Fruit fly (Drosophila melanogaster) whole organism, embryonic: ENCODE data around the gene SIDL.
A peak's percentile ranks its signal among the peaks of the same experiment; 100 is the strongest.

Experiments
- CG11723 ChIP-seq: fragments of 200-800 bp; sonication (Bioruptor generic); optimal IDR thresholded peaks from 2 replicates; lab custom pipeline; 2017; ENCODE audit warnings: missing biosample characterization, mild to moderate bottlenecking, missing genetic modification characterization
- CG1233 ChIP-seq: fragments of 200-800 bp; sonication (Bioruptor generic); optimal IDR thresholded peaks from 4 replicates; lab custom pipeline; 2018; ENCODE audit warnings: missing biosample characterization, mild to moderate bottlenecking, missing genetic modification characterization
- CG13287 ChIP-seq: fragments of 200-800 bp; sonication (Bioruptor generic); IDR thresholded peaks from 2 replicates; pipeline ENCODE4 v1.3.6; 2022; ENCODE audit warnings: missing biosample characterization, missing genetic modification characterization; ENCODE audit not compliant: partially characterized antibody
- CG15011 ChIP-seq: fragments of 200-800 bp; sonication (Bioruptor generic); optimal IDR thresholded peaks from 3 replicates; lab custom pipeline; 2018; ENCODE audit warnings: missing biosample characterization, mild to moderate bottlenecking, missing genetic modification characterization
- CG17186 ChIP-seq: fragments of 200-800 bp; sonication (Bioruptor generic); optimal IDR thresholded peaks from 3 replicates; lab custom pipeline; 2017; ENCODE audit warnings: missing biosample characterization, missing genetic modification reagents, missing genetic modification characterization
- CG17385 ChIP-seq: fragments of 200-800 bp; sonication (Bioruptor generic); optimal IDR thresholded peaks from 3 replicates; lab custom pipeline; 2018; ENCODE audit warnings: missing biosample characterization, mild to moderate bottlenecking, missing genetic modification characterization
- CG1792 ChIP-seq: fragments of 200-800 bp; sonication (Bioruptor generic); optimal IDR thresholded peaks from 2 replicates; lab custom pipeline; 2016; ENCODE audit warnings: missing biosample characterization, missing genetic modification characterization
- CG18011 ChIP-seq: fragments of 200-800 bp; sonication (Bioruptor generic); optimal IDR thresholded peaks from 2 replicates; lab custom pipeline; 2017; ENCODE audit warnings: missing biosample characterization, missing genetic modification characterization, mild to moderate bottlenecking, moderate library complexity, missing genotype
- CG1832 ChIP-seq: fragments of 200-800 bp; sonication (Bioruptor generic); optimal IDR thresholded peaks from 2 replicates; lab custom pipeline; 2017; ENCODE audit warnings: missing biosample characterization, mild to moderate bottlenecking, missing genetic modification characterization, inconsistent platforms
- CG2116 ChIP-seq: fragments of 200-800 bp; sonication (Bioruptor generic); optimal IDR thresholded peaks from 3 replicates; lab custom pipeline; 2018; ENCODE audit warnings: missing biosample characterization, mild to moderate bottlenecking, missing genetic modification characterization
- CG32532 ChIP-seq: fragments of 200-800 bp; sonication (Bioruptor generic); IDR thresholded peaks from 2 replicates; pipeline ENCODE4 v1.3.6; 2022; ENCODE audit warnings: missing biosample characterization, missing genetic modification characterization
- CG34422 ChIP-seq: fragments of 200-800 bp; sonication (Bioruptor generic); IDR thresholded peaks from 3 replicates; pipeline ENCODE4 v1.3.6; 2022; ENCODE audit warnings: missing biosample characterization, missing genetic modification characterization
- CG4328 ChIP-seq: fragments of 200-800 bp; sonication (Bioruptor generic); optimal IDR thresholded peaks from 3 replicates; lab custom pipeline; 2017; ENCODE audit warnings: missing biosample characterization, missing genetic modification reagents, missing genetic modification characterization
- CG43689 ChIP-seq: fragments of 200-800 bp; sonication (Bioruptor generic); IDR thresholded peaks from 2 replicates; pipeline ENCODE4 v1.3.6; 2022; ENCODE audit warnings: missing biosample characterization, missing genetic modification characterization
- CG8388 ChIP-seq: fragments of 200-800 bp; sonication (Bioruptor generic); optimal IDR thresholded peaks from 2 replicates; lab custom pipeline; 2019; ENCODE audit warnings: missing biosample characterization, mild to moderate bottlenecking, missing genetic modification characterization, moderate library complexity
- CG8478 ChIP-seq: fragments of >200 bp; optimal IDR thresholded peaks from 2 replicates; lab custom pipeline; 2018
- CG9437 ChIP-seq: fragments of 200-800 bp; sonication (Bioruptor generic); optimal IDR thresholded peaks from 2 replicates; lab custom pipeline; 2018; ENCODE audit warnings: missing biosample characterization, mild to moderate bottlenecking, missing genetic modification characterization
- Drgx ChIP-seq: fragments of 200-800 bp; sonication (Bioruptor generic); IDR thresholded peaks from 2 replicates; pipeline ENCODE4 v1.3.6; 2022; ENCODE audit warnings: missing biosample characterization, missing genetic modification characterization
- Gug ChIP-seq: fragments of 200-800 bp; sonication (Bioruptor generic); IDR thresholded peaks from 4 replicates; pipeline ENCODE4 v1.3.6; 2022; ENCODE audit warnings: missing biosample characterization, missing genetic modification characterization
- HLH54F ChIP-seq: fragments of 200-800 bp; sonication (Bioruptor generic); optimal IDR thresholded peaks from 3 replicates; lab custom pipeline; 2016; ENCODE audit warnings: missing biosample characterization, missing genetic modification characterization
- HLHmδ ChIP-seq: fragments of 200-800 bp; sonication (Bioruptor generic); optimal IDR thresholded peaks from 2 replicates; lab custom pipeline; 2018; ENCODE audit warnings: missing biosample characterization, mild to moderate bottlenecking, missing genetic modification characterization, moderate library complexity
- MBD-R2 ChIP-seq: fragments of 200-800 bp; sonication (Bioruptor generic); IDR thresholded peaks from 2 replicates; pipeline ENCODE4 v1.3.6; 2022; ENCODE audit warnings: missing biosample characterization, missing genetic modification characterization
- Med ChIP-seq: fragments of 200-800 bp; sonication (Bioruptor generic); peaks from one replicate; lab custom pipeline; 2016; ENCODE audit warnings: missing biosample characterization, missing genetic modification characterization, mild to moderate bottlenecking, inconsistent platforms, moderate library complexity
- NC2α ChIP-seq: fragments of 200-800 bp; sonication (Bioruptor generic); optimal IDR thresholded peaks from 2 replicates; lab custom pipeline; 2016; ENCODE audit warnings: missing biosample characterization, missing genetic modification characterization
- Neu2 ChIP-seq: fragments of 200-800 bp; sonication (Bioruptor generic); optimal IDR thresholded peaks from 3 replicates; lab custom pipeline; 2016; ENCODE audit warnings: missing biosample characterization, missing genetic modification characterization, borderline replicate concordance
- Taf1 ChIP-seq: fragments of 200-800 bp; sonication (Bioruptor generic); IDR thresholded peaks from 2 replicates; pipeline ENCODE4 v1.3.6; 2022; ENCODE audit warnings: missing biosample characterization, missing genetic modification characterization
- Xrp1 ChIP-seq: fragments of 200-800 bp; sonication (Bioruptor generic); IDR thresholded peaks from 2 replicates; pipeline ENCODE4 v1.3.6; 2022; ENCODE audit warnings: missing biosample characterization, missing genetic modification characterization
- abd-A ChIP-seq: fragments of 200-800 bp; sonication (Bioruptor generic); optimal IDR thresholded peaks from 3 replicates; lab custom pipeline; 2019; ENCODE audit warnings: missing biosample characterization, mild to moderate bottlenecking, missing genetic modification characterization, moderate library complexity
- al ChIP-seq: fragments of 200-800 bp; sonication (Bioruptor generic); IDR thresholded peaks from 2 replicates; pipeline ENCODE4 v1.3.6; 2022; ENCODE audit warnings: missing biosample characterization, missing genetic modification characterization
- bbx ChIP-seq: fragments of 200-800 bp; sonication (Bioruptor generic); IDR thresholded peaks from 2 replicates; pipeline ENCODE4 v1.3.6; 2022; ENCODE audit warnings: missing biosample characterization, missing genetic modification characterization; ENCODE audit not compliant: partially characterized antibody
- br ChIP-seq: fragments of >200 bp; optimal IDR thresholded peaks from 2 replicates; lab custom pipeline; 2017
- bsh ChIP-seq, 2 experiments: fragments of 200-800 bp; sonication (Bioruptor generic); optimal IDR thresholded peaks; 2 replicates each; lab custom pipeline; 2017 to 2018; ENCODE audit warnings: mild to moderate bottlenecking in 2 of 2, missing biosample characterization in 2 of 2, missing genetic modification characterization in 2 of 2, moderate library complexity in 1 of 2
- crc ChIP-seq: fragments of 200-800 bp; sonication (Bioruptor generic); optimal IDR thresholded peaks from 2 replicates; lab custom pipeline; 2016; ENCODE audit warnings: missing biosample characterization, missing genetic modification characterization
- dmrt11E ChIP-seq: fragments of 200-800 bp; sonication (Bioruptor generic); optimal IDR thresholded peaks from 3 replicates; lab custom pipeline; 2018; ENCODE audit warnings: missing biosample characterization, mild to moderate bottlenecking, missing genetic modification characterization, moderate library complexity
- esg ChIP-seq: fragments of 200-800 bp; sonication (Bioruptor generic); conservative IDR thresholded peaks from 2 replicates; pipeline ENCODE4 v1.3.6; 2022; ENCODE audit warnings: missing biosample characterization, missing genetic modification characterization
- eyg ChIP-seq: fragments of 200-800 bp; sonication (Bioruptor generic); optimal IDR thresholded peaks from 3 replicates; lab custom pipeline; 2016; ENCODE audit warnings: missing biosample characterization, missing genetic modification characterization
- grn ChIP-seq: fragments of 200-800 bp; sonication (Bioruptor generic); optimal IDR thresholded peaks from 3 replicates; lab custom pipeline; 2017; ENCODE audit warnings: missing biosample characterization, missing genetic modification characterization
- ind ChIP-seq: fragments of 200-800 bp; sonication (Bioruptor generic); optimal IDR thresholded peaks from 3 replicates; lab custom pipeline; 2016; ENCODE audit warnings: missing biosample characterization, missing genetic modification characterization
- jing ChIP-seq: fragments of 200-800 bp; sonication (Bioruptor generic); optimal IDR thresholded peaks from 2 replicates; lab custom pipeline; 2018; ENCODE audit warnings: missing biosample characterization, mild to moderate bottlenecking, missing genetic modification characterization
- kah ChIP-seq: fragments of 200-800 bp; sonication (Bioruptor generic); optimal IDR thresholded peaks from 2 replicates; lab custom pipeline; 2018; ENCODE audit warnings: missing biosample characterization, mild to moderate bottlenecking, missing genetic modification characterization
- pfk ChIP-seq: fragments of 200-800 bp; sonication (Bioruptor generic); optimal IDR thresholded peaks from 2 replicates; lab custom pipeline; 2018; ENCODE audit warnings: missing biosample characterization, mild to moderate bottlenecking, missing genetic modification characterization, moderate library complexity
- psq ChIP-seq: fragments of 200-800 bp; sonication (Bioruptor generic); optimal IDR thresholded peaks from 2 replicates; lab custom pipeline; 2017; ENCODE audit warnings: missing biosample characterization, missing genetic modification characterization
- ranshi ChIP-seq: fragments of 200-800 bp; sonication (Bioruptor generic); IDR thresholded peaks from 2 replicates; pipeline ENCODE4 v1.3.6; 2022; ENCODE audit warnings: missing biosample characterization, missing genetic modification characterization
- row ChIP-seq: fragments of 200-800 bp; sonication (Bioruptor generic); IDR thresholded peaks from 3 replicates; pipeline ENCODE4 v1.3.6; 2022; ENCODE audit warnings: missing biosample characterization, missing genetic modification characterization
- run ChIP-seq: fragments of 200-800 bp; sonication (Bioruptor generic); optimal IDR thresholded peaks from 3 replicates; lab custom pipeline; 2018; ENCODE audit warnings: missing biosample characterization, mild to moderate bottlenecking, missing genetic modification characterization
- sens ChIP-seq: fragments of 200-800 bp; sonication (Bioruptor generic); peaks from one replicate; lab custom pipeline; 2016; ENCODE audit warnings: missing biosample characterization, missing genetic modification characterization
- seq ChIP-seq: fragments of 200-800 bp; sonication (Bioruptor generic); IDR thresholded peaks from 2 replicates; pipeline ENCODE4 v1.3.6; 2022; ENCODE audit warnings: missing biosample characterization, missing genetic modification characterization
- stwl ChIP-seq: fragments of 200-800 bp; sonication (Bioruptor generic); optimal IDR thresholded peaks from 3 replicates; lab custom pipeline; 2018; ENCODE audit warnings: missing biosample characterization, mild to moderate bottlenecking, missing genetic modification characterization, moderate library complexity
- tgo ChIP-seq: fragments of 200-800 bp; sonication (Bioruptor generic); IDR thresholded peaks from 3 replicates; pipeline ENCODE4 v1.3.6; 2022; ENCODE audit warnings: missing biosample characterization, missing genetic modification characterization
- twi ChIP-seq: fragments of 200-800 bp; optimal IDR thresholded peaks from 2 replicates; lab custom pipeline; 2019; ENCODE audit warnings: missing biosample characterization, mild to moderate bottlenecking, missing genetic modification characterization, moderate library complexity

The SIDL gene

DNA sequence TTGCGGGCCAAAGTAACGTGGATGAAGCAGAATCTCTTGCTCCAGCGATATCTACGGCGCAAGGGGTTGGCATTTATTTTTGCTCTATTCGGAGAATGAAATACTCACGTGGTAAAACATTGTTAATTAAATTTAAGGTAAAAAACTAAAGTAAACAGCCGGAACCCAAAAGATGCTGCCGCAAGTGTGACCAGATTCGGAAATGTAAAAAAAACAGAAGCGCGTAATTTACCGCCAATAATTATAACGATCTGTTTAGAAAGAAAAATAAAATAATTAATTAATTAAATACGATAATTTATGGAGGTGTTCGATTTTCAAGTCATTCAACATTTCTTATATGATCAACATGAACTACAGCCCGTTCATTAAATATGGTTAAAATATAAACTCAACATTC is 4.3 kb upstream of the SIDL start, which contains the start of gene Polr2G (continued):
- TF ChIP-seq CG8388 (no peak), Xrp1 (GFP tag; lab: Robert Waterston, UW) (no peak), CG1233 (GFP tag; lab: Kevin White, UChicago) (no peak), crc (GFP tag; lab: Kevin White, UChicago) (no peak), CG8478 (no peak), Drgx (GFP tag; lab: Robert Waterston, UW) (no peak), Taf1 (GFP tag; lab: Robert Waterston, UW) (no peak), CG15011 (GFP tag; lab: Kevin White, UChicago) (no peak), CG17186 (GFP tag; lab: Kevin White, UChicago) (no peak), CG1832 (GFP tag; lab: Kevin White, UChicago) (no peak), NC2α (no peak), CG2116 (peak; percentile 19), twi (tag; lab: Kevin White, UChicago) (no peak)

DNA sequence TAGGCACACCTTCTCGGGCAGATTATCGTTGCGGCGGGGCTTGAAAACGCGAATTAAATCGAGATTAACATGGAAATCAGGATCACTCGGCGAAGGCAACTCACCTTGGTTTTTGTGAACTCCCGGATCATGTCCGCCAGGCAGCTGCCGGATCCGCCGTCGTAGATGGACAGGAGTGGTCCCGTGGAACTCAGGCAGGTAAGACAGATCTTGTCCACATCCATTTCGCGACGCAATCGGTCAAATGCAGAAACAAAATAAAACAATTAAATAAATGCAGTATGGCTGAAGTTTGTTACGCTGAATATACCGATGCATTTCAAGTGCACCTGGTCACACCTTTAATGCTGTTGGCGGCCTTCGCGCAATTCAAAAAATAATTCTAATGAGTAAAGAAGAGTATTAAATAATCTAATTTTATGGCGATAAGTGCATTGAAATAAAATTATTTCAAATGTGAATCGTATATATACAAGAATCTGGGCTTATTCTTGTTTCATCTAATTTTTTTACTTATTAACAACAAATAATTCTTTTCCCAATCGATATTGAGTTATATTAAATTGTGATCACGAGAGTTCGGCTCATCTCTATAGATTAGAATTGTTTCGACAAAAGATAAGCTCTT is 5.2 kb downstream of the SIDL start, which contains the start of the genes CG6654 and CG4210:
Gene CG6654 (minus strand): TSS at position 297 of the 628 bp plus-strand sequence.
Gene CG4210 (plus strand): TSS at position 613 of the 628 bp plus-strand sequence.
- TF ChIP-seq HLH54F (no peak), CG11723 (GFP tag; lab: Kevin White, UChicago) (no peak), crc (GFP tag; lab: Kevin White, UChicago) (no peak), bbx (GFP tag; lab: Robert Waterston, UW) (0 out of 2 replicates have a peak, but pooled peaks have one; percentile 39), Med (peak; percentile 57), grn (GFP tag; lab: Kevin White, UChicago) (peak; percentile 88), pfk (no peak), bsh (GFP tag; optimal IDR thresholded peaks at IDR 0.05; lab: Kevin White, UChicago) (peak in 1 of 2 experiments; percentile 16), dmrt11E (tag; lab: Kevin White, UChicago) (no peak), CG13287 (GFP tag; lab: Robert Waterston, UW) (peak; percentile 83), HLHmδ (GFP tag; lab: Kevin White, UChicago) (no peak), ind (GFP tag; lab: Kevin White, UChicago) (no peak), stwl (tag; lab: Kevin White, UChicago) (peak; percentile 98), Neu2 (no peak), esg (no peak), row (GFP tag; lab: Robert Waterston, UW) (peak; percentile 71), Gug (no peak), CG32532 (GFP tag; lab: Robert Waterston, UW) (peak; percentile 10; the same call in 1 of the 2 replicates), eyg (GFP tag; lab: Kevin White, UChicago) (no peak), psq (GFP tag; lab: Kevin White, UChicago) (no peak), al (no peak), CG43689 (GFP tag; lab: Robert Waterston, UW) (no peak), sens (GFP tag; lab: Kevin White, UChicago) (peak; percentile 85), abd-A (tag; lab: Kevin White, UChicago) (no peak), seq (GFP tag; lab: Robert Waterston, UW) (no peak), run (tag; lab: Kevin White, UChicago) (no peak), jing (GFP tag; lab: Kevin White, UChicago) (no peak), CG17385 (peak; percentile 4), br (lab: Kevin White, UChicago) (no peak), CG1832 (GFP tag; lab: Kevin White, UChicago) (no peak), CG1792 (GFP tag; lab: Kevin White, UChicago) (no peak), ranshi (GFP tag; lab: Robert Waterston, UW) (no peak), CG18011 (no peak), kah (GFP tag; lab: Kevin White, UChicago) (no peak), tgo (GFP tag; lab: Robert Waterston, UW) (no peak), CG34422 (GFP tag; lab: Robert Waterston, UW) (no peak), CG4328 (GFP tag; lab: Kevin White, UChicago) (peak; percentile 28), MBD-R2 (peak; percentile 52), CG9437 (GFP tag; lab: Kevin White, UChicago) (no peak)
